Fruit fly (Drosophila melanogaster) whole organism, embryonic: ENCODE measurements around the gene p115.

Source experiments
- CG10267 ChIP-seq: fragments of 200-800 bp; sonication (Bioruptor generic); optimal IDR thresholded peaks from 2 replicates; lab custom pipeline; 2018; ENCODE audit warnings: missing biosample characterization, mild to moderate bottlenecking, missing genetic modification characterization, moderate library complexity
- CG10979 ChIP-seq: fragments of 200-800 bp; sonication (Bioruptor generic); optimal IDR thresholded peaks from 2 replicates; lab custom pipeline; 2018; ENCODE audit warnings: missing biosample characterization, mild to moderate bottlenecking, missing genetic modification characterization, moderate library complexity
- CG11723 ChIP-seq: fragments of 200-800 bp; sonication (Bioruptor generic); optimal IDR thresholded peaks from 2 replicates; lab custom pipeline; 2017; ENCODE audit warnings: missing biosample characterization, mild to moderate bottlenecking, missing genetic modification characterization
- CG14710 ChIP-seq: fragments of 200-800 bp; sonication (Bioruptor generic); optimal IDR thresholded peaks from 3 replicates; lab custom pipeline; 2019; ENCODE audit warnings: missing biosample characterization, mild to moderate bottlenecking, missing genetic modification characterization, moderate library complexity
- CG17328 ChIP-seq: fragments of 200-800 bp; sonication (Bioruptor generic); IDR thresholded peaks from 2 replicates; pipeline ENCODE4 v1.3.6; 2022; ENCODE audit warnings: missing biosample characterization, missing genetic modification characterization
- CG18262 ChIP-seq: fragments of 200-800 bp; optimal IDR thresholded peaks from 3 replicates; lab custom pipeline; 2019; ENCODE audit warnings: missing biosample characterization, mild to moderate bottlenecking, missing genetic modification characterization, moderate library complexity
- CG2120 ChIP-seq: fragments of 200-800 bp; sonication (Bioruptor generic); optimal IDR thresholded peaks from 3 replicates; lab custom pipeline; 2016; ENCODE audit warnings: missing biosample characterization, missing genetic modification characterization
- CG2678 ChIP-seq: fragments of 200-800 bp; sonication (Bioruptor generic); optimal IDR thresholded peaks from 3 replicates; lab custom pipeline; 2019; ENCODE audit warnings: missing biosample characterization, mild to moderate bottlenecking, missing genetic modification characterization, moderate library complexity
- CG32532 ChIP-seq: fragments of 200-800 bp; sonication (Bioruptor generic); IDR thresholded peaks from 2 replicates; pipeline ENCODE4 v1.3.6; 2022; ENCODE audit warnings: missing biosample characterization, missing genetic modification characterization
- CG32772 ChIP-seq: fragments of 200-800 bp; sonication (Bioruptor generic); IDR thresholded peaks from 2 replicates; pipeline ENCODE4 v1.3.6; 2022; ENCODE audit warnings: missing biosample characterization, missing genetic modification characterization
- CG33557 ChIP-seq: fragments of 200-800 bp; sonication (Bioruptor generic); optimal IDR thresholded peaks from 2 replicates; lab custom pipeline; 2019; ENCODE audit warnings: missing biosample characterization, mild to moderate bottlenecking, missing genetic modification characterization, moderate library complexity
- CG3407 ChIP-seq: fragments of 200-800 bp; sonication (Bioruptor generic); optimal IDR thresholded peaks from 2 replicates; lab custom pipeline; 2018; ENCODE audit warnings: missing biosample characterization, mild to moderate bottlenecking, missing genetic modification characterization
- CG3847 ChIP-seq: fragments of 200-800 bp; sonication (Bioruptor generic); IDR thresholded peaks from 2 replicates; pipeline ENCODE4 v1.3.6; 2022; ENCODE audit warnings: missing biosample characterization, missing genetic modification characterization
- CG6272 ChIP-seq: fragments of 200-800 bp; sonication (Bioruptor generic); IDR thresholded peaks from 2 replicates; pipeline ENCODE4 v1.3.6; 2022; ENCODE audit warnings: missing biosample characterization, missing genetic modification characterization
- CG6683 ChIP-seq: fragments of 200-800 bp; sonication (Bioruptor generic); optimal IDR thresholded peaks from 2 replicates; lab custom pipeline; 2017; ENCODE audit warnings: missing biosample characterization, mild to moderate bottlenecking, missing genetic modification characterization, missing genetic modification reagents
- CG7963 ChIP-seq: fragments of 200-800 bp; sonication (Bioruptor generic); IDR thresholded peaks from 3 replicates; pipeline ENCODE4 v1.3.6; 2022; ENCODE audit warnings: missing biosample characterization, missing genetic modification characterization; ENCODE audit not compliant: partially characterized antibody
- CG8359 ChIP-seq: fragments of 200-800 bp; sonication (Bioruptor generic); optimal IDR thresholded peaks from 2 replicates; lab custom pipeline; 2017; ENCODE audit warnings: missing biosample characterization, mild to moderate bottlenecking, missing genetic modification characterization, borderline replicate concordance
- Doc3 ChIP-seq: fragments of 200-800 bp; sonication (Bioruptor generic); IDR thresholded peaks from 3 replicates; pipeline ENCODE4 v1.3.6; 2022; ENCODE audit warnings: missing biosample characterization, missing genetic modification characterization; ENCODE audit not compliant: partially characterized antibody
- Dref ChIP-seq: fragments of 200-800 bp; sonication (Bioruptor generic); IDR thresholded peaks from 2 replicates; pipeline ENCODE4 v1.3.6; 2022; ENCODE audit warnings: missing biosample characterization, missing genetic modification characterization
- Elba2 ChIP-seq: fragments of 200-800 bp; sonication (Bioruptor generic); optimal IDR thresholded peaks from 3 replicates; lab custom pipeline; 2016; ENCODE audit warnings: missing biosample characterization, missing genetic modification characterization
- Gug ChIP-seq: fragments of 200-800 bp; sonication (Bioruptor generic); IDR thresholded peaks from 4 replicates; pipeline ENCODE4 v1.3.6; 2022; ENCODE audit warnings: missing biosample characterization, missing genetic modification characterization
- Lhr ChIP-seq: fragments of 200-800 bp; sonication (Bioruptor generic); optimal IDR thresholded peaks from 3 replicates; lab custom pipeline; 2017; ENCODE audit warnings: mild to moderate bottlenecking, missing biosample characterization, missing genetic modification reagents, missing genetic modification characterization
- Mad ChIP-seq: fragments of 200-800 bp; sonication (Bioruptor generic); optimal IDR thresholded peaks from 2 replicates; lab custom pipeline; 2016; ENCODE audit warnings: missing biosample characterization, missing genetic modification characterization
- Myb ChIP-seq: fragments of 200-800 bp; sonication (Bioruptor generic); optimal IDR thresholded peaks from 2 replicates; lab custom pipeline; 2016; ENCODE audit warnings: missing biosample characterization, missing genetic modification characterization
- Nf-YB ChIP-seq: fragments of 200-800 bp; sonication (Bioruptor generic); optimal IDR thresholded peaks from 3 replicates; lab custom pipeline; 2019; ENCODE audit warnings: missing biosample characterization, mild to moderate bottlenecking, missing genetic modification characterization, moderate library complexity
- Oaz ChIP-seq: fragments of 200-800 bp; sonication (Bioruptor generic); IDR thresholded peaks from 2 replicates; pipeline ENCODE4 v1.3.6; 2022; ENCODE audit warnings: missing biosample characterization, missing genetic modification characterization
- Optix ChIP-seq: fragments of 200-800 bp; sonication (Bioruptor generic); IDR thresholded peaks from 3 replicates; pipeline ENCODE4 v1.3.6; 2022; ENCODE audit warnings: missing biosample characterization, missing genetic modification characterization
- Rx ChIP-seq: fragments of 200-800 bp; sonication (Bioruptor generic); IDR thresholded peaks from 2 replicates; pipeline ENCODE4 v1.3.6; 2022; ENCODE audit warnings: missing biosample characterization, missing genetic modification characterization
- TFAM ChIP-seq: fragments of 200-800 bp; sonication (Bioruptor generic); optimal IDR thresholded peaks from 2 replicates; lab custom pipeline; 2017; ENCODE audit warnings: missing biosample characterization, missing genetic modification characterization, inconsistent platforms
- Tbp ChIP-seq: fragments of >200 bp; optimal IDR thresholded peaks from 2 replicates; lab custom pipeline; 2018; ENCODE audit warnings: missing biosample characterization, missing genetic modification characterization
- aop ChIP-seq: fragments of 200-800 bp; sonication (Bioruptor generic); IDR thresholded peaks from 2 replicates; pipeline ENCODE4 v1.3.6; 2022; ENCODE audit warnings: missing biosample characterization, missing genetic modification characterization
- btn ChIP-seq: fragments of 200-800 bp; sonication (Bioruptor generic); optimal IDR thresholded peaks from 2 replicates; lab custom pipeline; 2016; ENCODE audit warnings: missing biosample characterization, missing genetic modification characterization
- ci ChIP-seq: fragments of 200-800 bp; sonication (Bioruptor generic); IDR thresholded peaks from 3 replicates; pipeline ENCODE4 v1.3.6; 2022; ENCODE audit warnings: missing biosample characterization, missing genetic modification characterization
- crp ChIP-seq, 2 experiments: fragments of 200-800 bp; sonication (Bioruptor generic); optimal IDR thresholded peaks; 2 replicates in 1 of 2; 3 replicates in 1 of 2; lab custom pipeline; 2017; ENCODE audit warnings: missing biosample characterization in 2 of 2, missing genetic modification characterization in 2 of 2, mild to moderate bottlenecking in 1 of 2, moderate library complexity in 1 of 2
- dm ChIP-seq: fragments of 200-800 bp; sonication (Bioruptor generic); optimal IDR thresholded peaks from 3 replicates; lab custom pipeline; 2016; ENCODE audit warnings: missing biosample characterization, missing genetic modification characterization
- ewg ChIP-seq: fragments of 200-800 bp; sonication (Bioruptor generic); optimal IDR thresholded peaks from 3 replicates; lab custom pipeline; 2017; ENCODE audit warnings: mild to moderate bottlenecking, missing biosample characterization, missing genetic modification reagents, missing genetic modification characterization
- ftz-f1 ChIP-seq: fragments of 200-800 bp; sonication (Bioruptor generic); optimal IDR thresholded peaks from 2 replicates; lab custom pipeline; 2016; ENCODE audit warnings: missing biosample characterization, missing genetic modification characterization
- ham ChIP-seq: fragments of 200-800 bp; sonication (Bioruptor generic); IDR thresholded peaks from 2 replicates; pipeline ENCODE4 v1.3.6; 2022; ENCODE audit warnings: missing biosample characterization, missing genetic modification characterization
- phol ChIP-seq: fragments of 200-800 bp; sonication (Bioruptor generic); optimal IDR thresholded peaks from 3 replicates; lab custom pipeline; 2018; ENCODE audit warnings: missing biosample characterization, mild to moderate bottlenecking, missing genetic modification characterization, moderate library complexity
- pnt ChIP-seq: fragments of 200-800 bp; sonication (Bioruptor generic); optimal IDR thresholded peaks from 3 replicates; lab custom pipeline; 2016; ENCODE audit warnings: missing biosample characterization, missing genetic modification characterization
- pzg ChIP-seq: fragments of 200-800 bp; sonication (Bioruptor generic); optimal IDR thresholded peaks from 3 replicates; lab custom pipeline; 2018; ENCODE audit warnings: missing biosample characterization, mild to moderate bottlenecking, missing genetic modification characterization, moderate library complexity
- sima ChIP-seq: fragments of 200-800 bp; sonication (Bioruptor generic); optimal IDR thresholded peaks from 2 replicates; lab custom pipeline; 2016; ENCODE audit warnings: missing biosample characterization, missing genetic modification characterization
- slbo ChIP-seq: fragments of 200-800 bp; sonication (Bioruptor generic); IDR thresholded peaks from 2 replicates; pipeline ENCODE4 v1.3.6; 2022; ENCODE audit warnings: missing biosample characterization, missing genetic modification characterization
- trem ChIP-seq: fragments of 200-800 bp; optimal IDR thresholded peaks from 3 replicates; lab custom pipeline; 2019; ENCODE audit warnings: missing biosample characterization, mild to moderate bottlenecking, missing genetic modification characterization, moderate library complexity
- tup ChIP-seq: fragments of 200-800 bp; sonication (Bioruptor generic); optimal IDR thresholded peaks from 2 replicates; lab custom pipeline; 2016; ENCODE audit warnings: missing biosample characterization, mild to moderate bottlenecking, missing genetic modification characterization, moderate library complexity
- usp ChIP-seq: fragments of >200 bp; optimal IDR thresholded peaks from 2 replicates; lab custom pipeline; 2017; ENCODE audit warnings: missing biosample characterization, missing genetic modification characterization
- wor ChIP-seq: fragments of 200-800 bp; sonication (Bioruptor generic); IDR thresholded peaks from 2 replicates; pipeline ENCODE4 v1.3.6; 2022; ENCODE audit warnings: missing biosample characterization, missing genetic modification characterization
- zfh1 ChIP-seq: fragments of 200-800 bp; sonication (Bioruptor generic); IDR thresholded peaks from 3 replicates; pipeline ENCODE4 v1.3.6; 2022; ENCODE audit warnings: missing biosample characterization, missing genetic modification characterization

Gene p115

DNA sequence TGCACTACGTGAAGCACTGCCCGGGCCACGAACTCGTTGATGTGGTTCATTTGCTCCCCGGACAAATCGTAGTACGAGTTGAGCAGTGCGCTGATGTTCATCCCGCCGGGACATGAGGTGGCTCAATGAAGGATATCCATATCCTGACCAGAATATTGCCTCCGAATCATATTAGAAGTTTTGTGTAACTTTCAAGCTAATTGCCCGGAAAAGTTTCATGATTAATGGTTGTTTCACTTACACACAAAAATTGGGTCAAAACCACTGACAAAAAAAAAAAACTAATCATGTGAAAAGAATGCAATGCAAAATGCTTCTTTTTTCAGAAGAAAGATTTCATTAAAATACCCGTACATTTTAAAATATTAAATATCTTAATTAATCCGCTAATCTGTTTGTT is 12.3 kb upstream of the p115 start, which contains the start of gene Ir7e (continued):
- no peak for TF ChIP-seq Myb (GFP tag; lab: Kevin White, UChicago)

DNA sequence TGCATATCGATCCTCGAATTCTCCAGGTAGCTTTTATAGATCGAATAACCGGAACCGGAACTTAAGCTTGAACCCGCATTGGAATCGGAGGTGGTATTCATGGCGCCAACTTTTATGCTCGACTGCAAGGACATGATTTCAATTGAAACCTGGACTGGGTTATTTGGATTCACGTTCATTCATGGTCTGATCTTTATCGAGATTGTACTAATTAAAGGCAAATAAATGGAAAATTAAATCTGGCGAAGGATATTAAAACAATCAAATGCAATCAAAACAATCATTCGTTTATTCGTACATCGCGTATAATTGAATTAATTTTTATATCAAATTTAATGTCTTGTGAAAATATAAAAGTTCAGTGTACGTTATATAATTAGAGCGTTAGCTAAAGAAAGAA is 9.9 kb upstream of the p115 start, which contains the start of gene Ir7f:
Gene Ir7f, minus strand, starts transcription at position 101 of the 400 bp plus-strand sequence.
- no peak for TF ChIP-seq CG32772 (GFP tag; lab: Robert Waterston, UW)
- no peak for TF ChIP-seq CG10267 (tag; lab: Kevin White, UChicago)
- no peak for TF ChIP-seq CG2678
- TF ChIP-seq ham, result no peak
- no peak for TF ChIP-seq sima (GFP tag; lab: Kevin White, UChicago)
- no peak for TF ChIP-seq CG11723
- TF ChIP-seq CG3847 (GFP tag; lab: Robert Waterston, UW), result no peak
- no peak for TF ChIP-seq CG33557 (GFP tag; lab: Kevin White, UChicago)
- TF ChIP-seq ftz-f1 (GFP tag; lab: Kevin White, UChicago), result no peak
- TF ChIP-seq zfh1 (GFP tag; lab: Robert Waterston, UW), result no peak
- no peak for TF ChIP-seq ewg (GFP tag; lab: Kevin White, UChicago)
- TF ChIP-seq Doc3 (GFP tag; lab: Robert Waterston, UW), result no peak
- TF ChIP-seq Gug (GFP tag; lab: Robert Waterston, UW), result no peak
- TF ChIP-seq trem (tag; lab: Kevin White, UChicago), result no peak
- no peak for TF ChIP-seq CG6683
- no peak for TF ChIP-seq phol (tag; lab: Kevin White, UChicago)
- no peak for TF ChIP-seq pnt (GFP tag; lab: Kevin White, UChicago)

DNA sequence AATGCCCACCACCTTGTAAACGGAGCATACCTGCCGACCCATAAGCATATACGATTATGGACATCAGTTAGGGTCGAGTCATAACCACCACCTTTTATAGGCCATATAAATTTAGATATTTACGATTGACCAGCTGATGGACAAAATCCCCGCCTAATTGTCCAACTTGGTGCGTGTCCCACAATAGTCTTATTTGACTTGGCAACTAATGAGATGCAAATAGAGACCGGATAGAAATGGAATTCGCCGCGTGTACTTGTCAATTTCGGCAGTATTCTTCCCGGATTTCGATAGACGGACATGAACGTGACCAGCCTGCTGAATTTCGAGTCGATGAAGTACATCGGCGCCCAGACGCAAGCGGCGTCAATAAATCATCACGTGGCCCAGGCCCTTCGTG is 9.5 kb upstream of the p115 start, which contains the start of gene Ir7g:
Gene Ir7g, plus strand, starts transcription at position 301 of the 400 bp plus-strand sequence.
- TF ChIP-seq ci (GFP tag; lab: Robert Waterston, UW), result no peak
- no peak for TF ChIP-seq CG6272 (GFP tag; lab: Robert Waterston, UW)
- TF ChIP-seq TFAM, result no peak
- TF ChIP-seq CG3407, result no peak
- TF ChIP-seq usp (GFP tag; lab: Kevin White, UChicago), result no peak
- no peak for TF ChIP-seq CG10979 (tag; lab: Kevin White, UChicago)
- TF ChIP-seq pzg (GFP tag; lab: Kevin White, UChicago), result no peak
- no peak for TF ChIP-seq Tbp
- TF ChIP-seq Rx (GFP tag; lab: Robert Waterston, UW), result no peak
- TF ChIP-seq CG2120 (GFP tag; lab: Kevin White, UChicago), result no peak
- TF ChIP-seq CG7963 (GFP tag; lab: Robert Waterston, UW), result no peak
- TF ChIP-seq Optix, result no peak
- TF ChIP-seq slbo (GFP tag; lab: Robert Waterston, UW), result no peak
- TF ChIP-seq CG32532 (GFP tag; lab: Robert Waterston, UW), result no peak
- no peak for TF ChIP-seq Lhr (GFP tag; lab: Kevin White, UChicago)
- TF ChIP-seq Mad (GFP tag; lab: Kevin White, UChicago), result no peak
- no peak for TF ChIP-seq CG17328 (GFP tag; lab: Robert Waterston, UW)
- TF ChIP-seq, all 482 proteins: peak for 0

DNA sequence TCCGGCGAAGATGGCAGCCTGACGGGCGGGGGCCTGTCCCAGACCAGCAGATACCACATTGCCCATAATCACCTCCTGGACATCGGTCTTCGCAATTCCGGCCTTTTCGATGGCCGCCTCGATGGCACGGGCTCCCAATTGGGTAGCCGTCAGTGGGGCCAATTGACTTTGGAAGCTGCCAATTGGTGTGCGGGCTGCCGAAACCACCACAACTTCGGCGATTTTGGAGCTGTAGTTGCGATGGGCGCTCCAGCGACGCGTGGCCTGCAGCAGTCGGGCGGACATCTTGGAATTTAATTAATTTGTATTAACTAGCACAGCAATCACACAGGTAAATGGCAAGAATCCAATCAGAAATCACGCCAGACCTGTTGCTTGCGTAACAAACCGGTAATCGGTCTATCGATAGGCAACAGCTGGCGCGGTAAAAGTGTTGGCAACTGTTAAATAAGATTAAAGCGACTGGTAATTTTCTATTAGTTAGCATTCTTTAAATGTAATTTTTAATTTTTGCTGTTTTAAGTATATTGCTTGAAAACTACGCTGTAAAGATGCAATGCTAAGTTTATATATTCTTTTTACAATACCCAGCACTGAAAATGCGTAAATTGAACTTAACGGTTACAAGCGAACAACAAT is 5.3 kb upstream of the p115 start, which contains the start of gene Acat1:
Gene Acat1, minus strand, starts transcription at position 400 of the 639 bp plus-strand sequence.
- TF ChIP-seq CG18262 (tag; lab: Kevin White, UChicago) (peak; percentile 56), CG8359 (GFP tag; lab: Kevin White, UChicago) (no peak), tup (GFP tag; lab: Kevin White, UChicago) (no peak), Oaz (no peak), wor (GFP tag; lab: Robert Waterston, UW) (no peak), btn (no peak), dm (GFP tag; lab: Kevin White, UChicago) (peak; percentile 32), crp (GFP tag; optimal IDR thresholded peaks at IDR 0.05; lab: Kevin White, UChicago) (peak; percentile 11 to 83), CG14710 (tag; lab: Kevin White, UChicago) (peak; percentile 53), Nf-YB (GFP tag; lab: Kevin White, UChicago) (peak; percentile 39), Elba2 (GFP tag; lab: Kevin White, UChicago) (peak; percentile 91), Dref (peak; percentile 68), aop (GFP tag; lab: Robert Waterston, UW) (no peak)
